Fruit fly (Drosophila melanogaster) whole organism, embryonic: ENCODE results near the gene Tcs4.
A peak's percentile ranks its signal among the peaks of the same experiment; 100 is the strongest.

Source experiments
- CG10274 ChIP-seq: fragments of 200-800 bp; sonication (Bioruptor generic); optimal IDR thresholded peaks from 3 replicates; lab custom pipeline; 2017; ENCODE audit warnings: missing biosample characterization, mild to moderate bottlenecking, missing genetic modification characterization
- CG10543 ChIP-seq: fragments of 200-800 bp; sonication (Bioruptor generic); optimal IDR thresholded peaks from 3 replicates; lab custom pipeline; 2017; ENCODE audit warnings: missing biosample characterization, mild to moderate bottlenecking, missing genetic modification characterization, moderate library complexity
- CG11456 ChIP-seq: fragments of 200-800 bp; sonication (Bioruptor generic); IDR thresholded peaks from 3 replicates; pipeline ENCODE4 v1.3.6; 2022; ENCODE audit warnings: missing biosample characterization, missing genetic modification characterization
- CG12071 ChIP-seq: fragments of 200-800 bp; sonication (Bioruptor generic); optimal IDR thresholded peaks from 3 replicates; lab custom pipeline; 2018; ENCODE audit warnings: missing biosample characterization, mild to moderate bottlenecking, missing genetic modification characterization
- CG12219 ChIP-seq: fragments of 200-800 bp; sonication (Bioruptor generic); optimal IDR thresholded peaks from 3 replicates; lab custom pipeline; 2018; ENCODE audit warnings: missing biosample characterization, mild to moderate bottlenecking, missing genetic modification characterization
- CG12744 ChIP-seq: fragments of 200-800 bp; sonication (Bioruptor generic); optimal IDR thresholded peaks from 2 replicates; lab custom pipeline; 2016; ENCODE audit warnings: missing biosample characterization, missing genetic modification characterization
- CG13123 ChIP-seq: fragments of 200-800 bp; sonication (Bioruptor generic); optimal IDR thresholded peaks from 2 replicates; lab custom pipeline; 2016; ENCODE audit warnings: missing biosample characterization, missing genetic modification characterization
- CG13287 ChIP-seq: fragments of 200-800 bp; sonication (Bioruptor generic); IDR thresholded peaks from 2 replicates; pipeline ENCODE4 v1.3.6; 2022; ENCODE audit warnings: missing biosample characterization, missing genetic modification characterization; ENCODE audit not compliant: partially characterized antibody
- CG13424 ChIP-seq: fragments of 200-800 bp; sonication (Bioruptor generic); optimal IDR thresholded peaks from 2 replicates; lab custom pipeline; 2019; ENCODE audit warnings: missing biosample characterization, mild to moderate bottlenecking, missing genetic modification characterization, moderate library complexity
- CG14050 ChIP-seq: fragments of 200-800 bp; sonication (Bioruptor generic); IDR thresholded peaks from 3 replicates; pipeline ENCODE4 v1.3.6; 2022; ENCODE audit warnings: missing biosample characterization, missing genetic modification characterization
- CG14667 ChIP-seq: fragments of 200-800 bp; sonication (Bioruptor generic); IDR thresholded peaks from 2 replicates; pipeline ENCODE4 v1.3.6; 2022; ENCODE audit warnings: missing biosample characterization, missing genetic modification characterization
- CG15011 ChIP-seq: fragments of 200-800 bp; sonication (Bioruptor generic); optimal IDR thresholded peaks from 3 replicates; lab custom pipeline; 2018; ENCODE audit warnings: missing biosample characterization, mild to moderate bottlenecking, missing genetic modification characterization
- CG15696 ChIP-seq: fragments of 200-800 bp; sonication (Bioruptor generic); optimal IDR thresholded peaks from 2 replicates; lab custom pipeline; 2019; ENCODE audit warnings: missing biosample characterization, mild to moderate bottlenecking, missing genetic modification characterization, moderate library complexity
- CG18764 ChIP-seq: fragments of 200-800 bp; sonication (Bioruptor generic); optimal IDR thresholded peaks from 3 replicates; lab custom pipeline; 2016; ENCODE audit warnings: missing biosample characterization, missing genetic modification characterization
- CG2129 ChIP-seq: fragments of 200-800 bp; sonication (Bioruptor generic); IDR thresholded peaks from 2 replicates; pipeline ENCODE4 v1.3.6; 2022; ENCODE audit warnings: missing biosample characterization, missing genetic modification characterization; ENCODE audit not compliant: partially characterized antibody
- CG2712 ChIP-seq: fragments of 200-800 bp; optimal IDR thresholded peaks from 3 replicates; lab custom pipeline; 2019; ENCODE audit warnings: missing biosample characterization, mild to moderate bottlenecking, missing genetic modification characterization, moderate library complexity
- CG34224 ChIP-seq: fragments of 200-800 bp; sonication (Bioruptor generic); IDR thresholded peaks from 3 replicates; pipeline ENCODE4 v1.3.6; 2022; ENCODE audit warnings: missing biosample characterization, missing genetic modification characterization; ENCODE audit not compliant: partially characterized antibody
- CG4707 ChIP-seq: fragments of 200-800 bp; sonication (Bioruptor generic); optimal IDR thresholded peaks from 2 replicates; lab custom pipeline; 2018; ENCODE audit warnings: missing biosample characterization, mild to moderate bottlenecking, missing genetic modification characterization, moderate library complexity
- CG8089 ChIP-seq: fragments of 200-800 bp; sonication (Bioruptor generic); optimal IDR thresholded peaks from 3 replicates; lab custom pipeline; 2016; ENCODE audit warnings: missing biosample characterization, missing genetic modification characterization
- CG8478 ChIP-seq: fragments of >200 bp; optimal IDR thresholded peaks from 2 replicates; lab custom pipeline; 2018
- CG9797 ChIP-seq: fragments of 200-800 bp; sonication (Bioruptor generic); optimal IDR thresholded peaks from 3 replicates; lab custom pipeline; 2018; ENCODE audit warnings: missing biosample characterization, mild to moderate bottlenecking, missing genetic modification characterization
- E2f1 ChIP-seq: fragments of 200-800 bp; sonication (Bioruptor generic); IDR thresholded peaks from 2 replicates; pipeline ENCODE4 v1.3.6; 2022; ENCODE audit warnings: missing biosample characterization, missing genetic modification characterization
- E2f2 ChIP-seq: fragments of 200-800 bp; sonication (Bioruptor generic); IDR thresholded peaks from 2 replicates; pipeline ENCODE4 v1.3.6; 2022; ENCODE audit warnings: missing biosample characterization, missing genetic modification characterization
- HLH4C ChIP-seq: fragments of 200-800 bp; sonication (Bioruptor generic); IDR thresholded peaks from 3 replicates; pipeline ENCODE4 v1.3.6; 2022; ENCODE audit warnings: missing biosample characterization, missing genetic modification characterization; ENCODE audit not compliant: partially characterized antibody
- Max ChIP-seq: fragments of 200-800 bp; sonication (Bioruptor generic); optimal IDR thresholded peaks from 2 replicates; lab custom pipeline; 2016; ENCODE audit warnings: missing biosample characterization, mild to moderate bottlenecking, missing genetic modification characterization
- Nf-YC ChIP-seq: fragments of 200-800 bp; optimal IDR thresholded peaks from 3 replicates; lab custom pipeline; 2019; ENCODE audit warnings: missing biosample characterization, mild to moderate bottlenecking, missing genetic modification characterization, moderate library complexity
- Opbp ChIP-seq: fragments of 200-800 bp; sonication (Bioruptor generic); IDR thresholded peaks from 3 replicates; pipeline ENCODE4 v1.3.6; 2022; ENCODE audit warnings: missing biosample characterization, missing genetic modification characterization; ENCODE audit not compliant: partially characterized antibody
- Spps ChIP-seq: fragments of 200-800 bp; sonication (Bioruptor generic); optimal IDR thresholded peaks from 2 replicates; lab custom pipeline; 2018; ENCODE audit warnings: missing biosample characterization, mild to moderate bottlenecking, missing genetic modification characterization
- amos ChIP-seq: fragments of 200-800 bp; sonication (Bioruptor generic); IDR thresholded peaks from 2 replicates; pipeline ENCODE4 v1.3.6; 2022; ENCODE audit warnings: missing biosample characterization, missing genetic modification characterization; ENCODE audit not compliant: partially characterized antibody
- bcd ChIP-seq: fragments of 200-800 bp; sonication (Bioruptor generic); optimal IDR thresholded peaks from 2 replicates; lab custom pipeline; 2017; ENCODE audit warnings: missing biosample characterization, mild to moderate bottlenecking, missing genetic modification characterization
- btn ChIP-seq: fragments of 200-800 bp; sonication (Bioruptor generic); optimal IDR thresholded peaks from 2 replicates; lab custom pipeline; 2016; ENCODE audit warnings: missing biosample characterization, missing genetic modification characterization
- ci ChIP-seq: fragments of 200-800 bp; sonication (Bioruptor generic); IDR thresholded peaks from 3 replicates; pipeline ENCODE4 v1.3.6; 2022; ENCODE audit warnings: missing biosample characterization, missing genetic modification characterization
- crp ChIP-seq, 2 experiments: fragments of 200-800 bp; sonication (Bioruptor generic); optimal IDR thresholded peaks; 2 replicates in 1 of 2; 3 replicates in 1 of 2; lab custom pipeline; 2017; ENCODE audit warnings: missing biosample characterization in 2 of 2, missing genetic modification characterization in 2 of 2, mild to moderate bottlenecking in 1 of 2, moderate library complexity in 1 of 2
- dimm ChIP-seq: fragments of 200-800 bp; sonication (Bioruptor generic); IDR thresholded peaks from 2 replicates; pipeline ENCODE4 v1.3.6; 2022; ENCODE audit warnings: missing biosample characterization, missing genetic modification characterization
- her ChIP-seq: fragments of 200-800 bp; sonication (Bioruptor generic); optimal IDR thresholded peaks from 2 replicates; lab custom pipeline; 2016; ENCODE audit warnings: missing biosample characterization, missing genetic modification characterization
- ind ChIP-seq: fragments of 200-800 bp; sonication (Bioruptor generic); optimal IDR thresholded peaks from 3 replicates; lab custom pipeline; 2016; ENCODE audit warnings: missing biosample characterization, missing genetic modification characterization
- kni ChIP-seq: fragments of 200-800 bp; sonication (Bioruptor generic); optimal IDR thresholded peaks from 3 replicates; lab custom pipeline; 2017; ENCODE audit warnings: mild to moderate bottlenecking, missing biosample characterization, missing genetic modification reagents, missing genetic modification characterization
- lab ChIP-seq: fragments of 200-800 bp; sonication (Bioruptor generic); optimal IDR thresholded peaks from 3 replicates; lab custom pipeline; 2017; ENCODE audit warnings: missing biosample characterization, missing genetic modification characterization, mild to moderate bottlenecking, moderate library complexity, missing genetic modification reagents
- lmd ChIP-seq: fragments of 200-800 bp; sonication (Bioruptor generic); IDR thresholded peaks from 2 replicates; pipeline ENCODE4 v1.3.6; 2022; ENCODE audit warnings: missing biosample characterization, missing genetic modification characterization
- mld ChIP-seq: fragments of 200-800 bp; sonication (Bioruptor generic); IDR thresholded peaks from 3 replicates; pipeline ENCODE4 v1.3.6; 2022; ENCODE audit warnings: missing biosample characterization, missing genetic modification characterization; ENCODE audit not compliant: partially characterized antibody
- nerfin-1 ChIP-seq: fragments of 200-800 bp; sonication (Bioruptor generic); optimal IDR thresholded peaks from 3 replicates; lab custom pipeline; 2019; ENCODE audit warnings: missing biosample characterization, mild to moderate bottlenecking, missing genetic modification characterization, moderate library complexity
- nerfin-2 ChIP-seq: fragments of 200-800 bp; sonication (Bioruptor generic); IDR thresholded peaks from 2 replicates; pipeline ENCODE4 v1.3.6; 2022; ENCODE audit warnings: missing biosample characterization, missing genetic modification characterization; ENCODE audit not compliant: partially characterized antibody
- nom ChIP-seq: fragments of 200-800 bp; sonication (Bioruptor generic); optimal IDR thresholded peaks from 2 replicates; lab custom pipeline; 2017; ENCODE audit warnings: missing biosample characterization, missing genetic modification characterization, mild to moderate bottlenecking, moderate library complexity, missing genetic modification reagents
- p53 ChIP-seq: fragments of 200-800 bp; sonication (Bioruptor generic); optimal IDR thresholded peaks from 2 replicates; lab custom pipeline; 2016; ENCODE audit warnings: missing biosample characterization, missing genetic modification characterization
- pho ChIP-seq: fragments of 200-800 bp; sonication (Bioruptor generic); optimal IDR thresholded peaks from 2 replicates; lab custom pipeline; 2016; ENCODE audit warnings: missing biosample characterization, missing genetic modification characterization
- sens ChIP-seq: fragments of 200-800 bp; sonication (Bioruptor generic); peaks from one replicate; lab custom pipeline; 2016; ENCODE audit warnings: missing biosample characterization, missing genetic modification characterization
- slbo ChIP-seq: fragments of 200-800 bp; sonication (Bioruptor generic); IDR thresholded peaks from 2 replicates; pipeline ENCODE4 v1.3.6; 2022; ENCODE audit warnings: missing biosample characterization, missing genetic modification characterization
- ssp ChIP-seq: fragments of 200-800 bp; sonication (Bioruptor generic); IDR thresholded peaks from 2 replicates; pipeline ENCODE4 v1.3.6; 2022; ENCODE audit warnings: missing biosample characterization, missing genetic modification characterization
- stwl ChIP-seq: fragments of 200-800 bp; sonication (Bioruptor generic); optimal IDR thresholded peaks from 3 replicates; lab custom pipeline; 2018; ENCODE audit warnings: missing biosample characterization, mild to moderate bottlenecking, missing genetic modification characterization, moderate library complexity
- tup ChIP-seq: fragments of 200-800 bp; sonication (Bioruptor generic); optimal IDR thresholded peaks from 2 replicates; lab custom pipeline; 2016; ENCODE audit warnings: missing biosample characterization, mild to moderate bottlenecking, missing genetic modification characterization, moderate library complexity

Gene Tcs4

dm6 chrX:19744003-19744488 lies 42.5 kb upstream of the Tcs4 start, which contains the start of the genes CG18809, COX6B, CG33932 and Rpp20 (continued):
- TF ChIP-seq CG4707 (GFP tag; lab: Kevin White, UChicago) (no peak), dimm (no peak), nom (GFP tag; lab: Kevin White, UChicago) (peak; percentile 42), CG34224 (GFP tag; lab: Robert Waterston, UW) (peak; percentile 91), CG8478 (no peak), lmd (GFP tag; lab: Robert Waterston, UW) (peak; percentile 57; the same call in 1 of the 2 replicates), mld (GFP tag; lab: Robert Waterston, UW) (peak; percentile 90), E2f1 (GFP tag; lab: Robert Waterston, UW) (no peak), HLH4C (GFP tag; lab: Robert Waterston, UW) (peak; percentile 88), CG2129 (GFP tag; lab: Robert Waterston, UW) (peak; percentile 84), Opbp (GFP tag; lab: Robert Waterston, UW) (peak; percentile 98), ssp (GFP tag; lab: Robert Waterston, UW) (peak; percentile 59), CG12219 (peak; percentile 38), CG12071 (no peak), bcd (peak; percentile 74), CG14050 (GFP tag; lab: Robert Waterston, UW) (0 out of 3 replicates have a peak, but pooled peaks have one; percentile 21), ind (GFP tag; lab: Kevin White, UChicago) (peak; percentile 59), CG12744 (GFP tag; lab: Kevin White, UChicago) (peak; percentile 62), CG10543 (GFP tag; lab: Kevin White, UChicago) (peak; percentile 58), CG13424 (tag; lab: Kevin White, UChicago) (peak; percentile 30), stwl (tag; lab: Kevin White, UChicago) (peak; percentile 78), CG13287 (peak; percentile 95), CG11456 (GFP tag; lab: Robert Waterston, UW) (peak; percentile 75; the same call in 1 of the 3 replicates), sens (GFP tag; lab: Kevin White, UChicago) (peak; percentile 91), CG18764 (GFP tag; lab: Kevin White, UChicago) (no peak), tup (GFP tag; lab: Kevin White, UChicago) (no peak), CG15696 (tag; lab: Kevin White, UChicago) (no peak), CG13123 (GFP tag; lab: Kevin White, UChicago) (peak; percentile 35), nerfin-1 (tag; lab: Kevin White, UChicago) (peak; percentile 65), lab (GFP tag; lab: Kevin White, UChicago) (peak; percentile 80), CG15011 (GFP tag; lab: Kevin White, UChicago) (no peak), pho (GFP tag; lab: Kevin White, UChicago) (peak; percentile 83), Max (GFP tag; lab: Kevin White, UChicago) (peak; percentile 71), slbo (GFP tag; lab: Robert Waterston, UW) (peak; percentile 81), amos (peak; percentile 99), kni (GFP tag; lab: Kevin White, UChicago) (peak; percentile 26), CG14667 (GFP tag; lab: Robert Waterston, UW) (no peak), CG8089 (GFP tag; lab: Kevin White, UChicago) (peak; percentile 70), Nf-YC (tag; lab: Kevin White, UChicago) (peak; percentile 44), p53 (GFP tag; lab: Kevin White, UChicago) (peak; percentile 71), nerfin-2 (GFP tag; lab: Robert Waterston, UW) (peak; percentile 90), E2f2 (GFP tag; lab: Robert Waterston, UW) (peak; percentile 60), btn (GFP tag; lab: Kevin White, UChicago) (no peak), her (peak; percentile 75), ci (GFP tag; lab: Robert Waterston, UW) (peak; percentile 83), crp (GFP tag; optimal IDR thresholded peaks at IDR 0.05; lab: Kevin White, UChicago) (peak in 1 of 2 experiments; percentile 51), Spps (tag; lab: Kevin White, UChicago) (no peak), CG9797 (GFP tag; lab: Kevin White, UChicago) (peak; percentile 53), CG10274 (GFP tag; lab: Kevin White, UChicago) (no peak), CG2712 (tag; lab: Kevin White, UChicago) (peak; percentile 61)
